Worm (Caenorhabditis elegans) whole organism, midembryonic: ENCODE results near the gene taf-3.

Source experiments
- T22C8.4 ChIP-seq: fragments of 200-800 bp; sonication (Bioruptor generic); IDR thresholded peaks from 2 replicates; pipeline ENCODE4 v1.3.6; 2022; ENCODE audit warnings: missing genetic modification characterization, missing compliant biosample characterization
- cog-1 ChIP-seq: sonication (generic microtip); optimal IDR thresholded peaks from 2 replicates; lab custom pipeline; 2016; ENCODE audit warnings: missing genetic modification characterization, missing compliant biosample characterization
- flt-1 ChIP-seq: fragments of 200-800 bp; sonication (Bioruptor generic); IDR thresholded peaks from 2 replicates; pipeline ENCODE4 v1.3.6; 2022; ENCODE audit warnings: missing genetic modification characterization, missing compliant biosample characterization
- klf-2 ChIP-seq: fragments of 200-800 bp; sonication (Bioruptor generic); conservative IDR thresholded peaks from 2 replicates; pipeline ENCODE4 v1.3.6; 2022; ENCODE audit warnings: missing genetic modification reagents, missing genetic modification characterization, missing compliant biosample characterization
- med-1 ChIP-seq: sonication (generic microtip); optimal IDR thresholded peaks from 2 replicates; lab custom pipeline; 2017; ENCODE audit warnings: missing genetic modification characterization, mild to moderate bottlenecking, missing compliant biosample characterization, antibody characterized with exemption, missing genetic modification reagents; ENCODE audit not compliant: insufficient read depth
- ref-1 ChIP-seq: fragments of 200-800 bp; sonication (Bioruptor generic); conservative IDR thresholded peaks from 2 replicates; pipeline ENCODE4 v1.3.6; 2022; ENCODE audit warnings: missing genetic modification reagents, missing genetic modification characterization, missing compliant biosample characterization
- tab-1 ChIP-seq: fragments of 200-800 bp; sonication (Bioruptor generic); IDR thresholded peaks from 2 replicates; pipeline ENCODE4 v1.3.6; 2022; ENCODE audit warnings: missing genetic modification characterization, missing compliant biosample characterization
- ztf-23 ChIP-seq: fragments of 200-800 bp; sonication (Bioruptor generic); IDR thresholded peaks from 2 replicates; pipeline ENCODE4 v1.3.6; 2022; ENCODE audit warnings: missing genetic modification reagents, missing genetic modification characterization, missing compliant biosample characterization
- ztf-29 ChIP-seq: fragments of 200-800 bp; sonication (Bioruptor generic); IDR thresholded peaks from 2 replicates; pipeline ENCODE4 v1.3.6; 2022; ENCODE audit warnings: missing genetic modification reagents, missing genetic modification characterization, missing compliant biosample characterization

The taf-3 gene

ce11 chrX:16299859-16300258 lies 32.4 kb upstream of the taf-3 start, which contains the start of gene twk-21:
TSS of gene twk-21 (plus strand) at chrX:16299892.
- TF ChIP-seq flt-1 (GFP tag; lab: Robert Waterston, UW): no peak
- no peak for TF ChIP-seq med-1
- TF ChIP-seq ref-1 (GFP tag; lab: Robert Waterston, UW): no peak
- TF ChIP-seq tab-1: no peak
- TF ChIP-seq cog-1 (tag; lab: Kevin White, UChicago): no peak
- TF ChIP-seq ztf-23 (GFP tag; lab: Robert Waterston, UW): no peak
- TF ChIP-seq ztf-29 (GFP tag; lab: Robert Waterston, UW): no peak
- no peak for TF ChIP-seq klf-2
- TF ChIP-seq T22C8.4 (GFP tag; lab: Robert Waterston, UW): no peak

- TF ChIP-seq ref-1 (GFP tag; lab: Robert Waterston, UW): no peak
- no peak for TF ChIP-seq T22C8.4 (GFP tag; lab: Robert Waterston, UW)
- no peak for TF ChIP-seq ztf-29 (GFP tag; lab: Robert Waterston, UW)
- no peak for TF ChIP-seq klf-2
- TF ChIP-seq cog-1 (tag; lab: Kevin White, UChicago): no peak
- no peak for TF ChIP-seq ztf-23 (GFP tag; lab: Robert Waterston, UW)
- no peak for TF ChIP-seq med-1
- TF ChIP-seq flt-1 (GFP tag; lab: Robert Waterston, UW): no peak
- no peak for TF ChIP-seq tab-1
Observed at ce11 chrX:16300422-16300821, 31.8 kb upstream of the taf-3 start.

ce11 chrX:16306164-16306563 lies 26.1 kb upstream of the taf-3 start, which contains the start of gene twk-22:
TSS of gene twk-22 (plus strand) at chrX:16306464.
- TF ChIP-seq klf-2 (no peak), cog-1 (tag; lab: Kevin White, UChicago) (no peak), ztf-29 (GFP tag; lab: Robert Waterston, UW) (no peak), tab-1 (no peak), flt-1 (GFP tag; lab: Robert Waterston, UW) (no peak), ref-1 (GFP tag; lab: Robert Waterston, UW) (no peak), T22C8.4 (GFP tag; lab: Robert Waterston, UW) (no peak), ztf-23 (GFP tag; lab: Robert Waterston, UW) (no peak), med-1 (no peak)

ce11 chrX:16309705-16310104 lies 22.5 kb upstream of the taf-3 start:
- TF ChIP-seq T22C8.4 (GFP tag; lab: Robert Waterston, UW) (0 out of 2 replicates have a peak, but pooled peaks have one; percentile 17), ztf-29 (GFP tag; lab: Robert Waterston, UW) (no peak)

ce11 chrX:16317629-16318028 lies 14.6 kb upstream of the taf-3 start, which contains the start of gene T01B4.3:
TSS of gene T01B4.3 (minus strand) at chrX:16317729.
- no peak for TF ChIP-seq flt-1 (GFP tag; lab: Robert Waterston, UW)
- TF ChIP-seq klf-2: no peak
- no peak for TF ChIP-seq ref-1 (GFP tag; lab: Robert Waterston, UW)
- TF ChIP-seq ztf-29 (GFP tag; lab: Robert Waterston, UW): no peak
- no peak for TF ChIP-seq tab-1
- no peak for TF ChIP-seq cog-1 (tag; lab: Kevin White, UChicago)
- no peak for TF ChIP-seq med-1

- TF ChIP-seq tab-1 (peak; percentile 62; the same call in 1 of the 2 replicates), klf-2 (no peak), cog-1 (tag; lab: Kevin White, UChicago) (no peak)
Observed at ce11 chrX:16318248-16318647, 14.0 kb upstream of the taf-3 start.

DNA sequence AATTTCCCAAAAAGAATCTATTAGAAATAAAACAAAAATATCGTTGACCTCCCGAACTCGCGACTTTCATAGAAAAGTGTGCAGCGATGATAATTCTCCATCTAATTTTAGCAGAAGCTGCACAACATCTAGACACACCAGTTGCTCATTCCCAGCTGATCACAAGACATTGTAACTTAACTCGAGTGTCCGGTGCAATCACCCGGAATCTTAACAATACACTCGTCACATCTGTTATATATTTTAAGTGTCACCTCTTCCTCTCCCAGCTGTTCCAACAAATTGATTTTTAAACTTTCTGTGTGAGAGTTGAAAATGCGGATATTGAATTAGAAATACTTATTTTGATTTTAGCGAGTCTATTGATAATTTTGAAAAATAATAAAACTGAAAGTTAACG lies 10.9 kb upstream of the taf-3 start:
- TF ChIP-seq cog-1 (tag; lab: Kevin White, UChicago): no peak
- no peak for TF ChIP-seq ref-1 (GFP tag; lab: Robert Waterston, UW)
- TF ChIP-seq med-1: no peak

ce11 chrX:16321864-16322263 lies 10.4 kb upstream of the taf-3 start:
- TF ChIP-seq ztf-29 (GFP tag; lab: Robert Waterston, UW) (no peak), cog-1 (tag; lab: Kevin White, UChicago) (no peak), ztf-23 (GFP tag; lab: Robert Waterston, UW) (no peak), ref-1 (GFP tag; lab: Robert Waterston, UW) (no peak), tab-1 (no peak), med-1 (no peak), flt-1 (GFP tag; lab: Robert Waterston, UW) (no peak), T22C8.4 (GFP tag; lab: Robert Waterston, UW) (no peak), klf-2 (no peak)

- no peak for TF ChIP-seq T22C8.4 (GFP tag; lab: Robert Waterston, UW)
- no peak for TF ChIP-seq tab-1
- TF ChIP-seq klf-2: no peak
- TF ChIP-seq flt-1 (GFP tag; lab: Robert Waterston, UW): no peak
- TF ChIP-seq med-1: no peak
- no peak for TF ChIP-seq ztf-29 (GFP tag; lab: Robert Waterston, UW)
- TF ChIP-seq cog-1 (tag; lab: Kevin White, UChicago): no peak
- no peak for TF ChIP-seq ztf-23 (GFP tag; lab: Robert Waterston, UW)
- no peak for TF ChIP-seq ref-1 (GFP tag; lab: Robert Waterston, UW)
Observed at ce11 chrX:16324222-16324621, 8.0 kb upstream of the taf-3 start.

- TF ChIP-seq T22C8.4 (GFP tag; lab: Robert Waterston, UW) (no peak), ref-1 (GFP tag; lab: Robert Waterston, UW) (no peak), med-1 (no peak), klf-2 (no peak), ztf-29 (GFP tag; lab: Robert Waterston, UW) (no peak), flt-1 (GFP tag; lab: Robert Waterston, UW) (no peak), tab-1 (no peak), cog-1 (tag; lab: Kevin White, UChicago) (no peak), ztf-23 (GFP tag; lab: Robert Waterston, UW) (no peak)
Observed at ce11 chrX:16327229-16327628, 5.0 kb upstream of the taf-3 start.

ce11 chrX:16328328-16328727 lies 3.9 kb upstream of the taf-3 start, which contains the start of gene C11G6.2:
TSS of gene C11G6.2 (plus strand) at chrX:16328628.
- TF ChIP-seq cog-1 (tag; lab: Kevin White, UChicago) (no peak), T22C8.4 (GFP tag; lab: Robert Waterston, UW) (no peak), klf-2 (no peak), ztf-29 (GFP tag; lab: Robert Waterston, UW) (no peak), ztf-23 (GFP tag; lab: Robert Waterston, UW) (no peak), med-1 (no peak), ref-1 (GFP tag; lab: Robert Waterston, UW) (no peak), flt-1 (GFP tag; lab: Robert Waterston, UW) (no peak), tab-1 (no peak)
